Fruit fly (Drosophila melanogaster) whole organism, embryonic: ENCODE data around the gene mRRF1.

ENCODE experiments used
- Antp ChIP-seq: fragments of 200-800 bp; sonication (Bioruptor generic); optimal IDR thresholded peaks from 3 replicates; lab custom pipeline; 2016; ENCODE audit warnings: missing biosample characterization, missing genetic modification characterization
- Bgb ChIP-seq: fragments of 200-800 bp; sonication (Bioruptor generic); IDR thresholded peaks from 2 replicates; pipeline ENCODE4 v1.3.6; 2022; ENCODE audit warnings: missing biosample characterization, missing genetic modification characterization; ENCODE audit not compliant: partially characterized antibody
- CG10147 ChIP-seq: fragments of 200-800 bp; sonication (Bioruptor generic); optimal IDR thresholded peaks from 2 replicates; lab custom pipeline; 2019; ENCODE audit warnings: missing biosample characterization, mild to moderate bottlenecking, missing genetic modification characterization, moderate library complexity
- CG10274 ChIP-seq: fragments of 200-800 bp; sonication (Bioruptor generic); optimal IDR thresholded peaks from 3 replicates; lab custom pipeline; 2017; ENCODE audit warnings: missing biosample characterization, mild to moderate bottlenecking, missing genetic modification characterization
- CG13287 ChIP-seq: fragments of 200-800 bp; sonication (Bioruptor generic); IDR thresholded peaks from 2 replicates; pipeline ENCODE4 v1.3.6; 2022; ENCODE audit warnings: missing biosample characterization, missing genetic modification characterization; ENCODE audit not compliant: partially characterized antibody
- CG14050 ChIP-seq: fragments of 200-800 bp; sonication (Bioruptor generic); IDR thresholded peaks from 3 replicates; pipeline ENCODE4 v1.3.6; 2022; ENCODE audit warnings: missing biosample characterization, missing genetic modification characterization
- CG17359 ChIP-seq: fragments of 200-800 bp; sonication (Bioruptor generic); optimal IDR thresholded peaks from 3 replicates; lab custom pipeline; 2018; ENCODE audit warnings: missing biosample characterization, mild to moderate bottlenecking, missing genetic modification characterization, moderate library complexity
- CG18599 ChIP-seq: fragments of 200-800 bp; sonication (Bioruptor generic); optimal IDR thresholded peaks from 3 replicates; lab custom pipeline; 2017; ENCODE audit warnings: missing biosample characterization, missing genetic modification characterization, mild to moderate bottlenecking, moderate library complexity, missing genetic modification reagents
- CG18619 ChIP-seq: fragments of 200-800 bp; sonication (Bioruptor generic); optimal IDR thresholded peaks from 3 replicates; lab custom pipeline; 2017; ENCODE audit warnings: missing biosample characterization, mild to moderate bottlenecking, missing genetic modification characterization
- CG30431 ChIP-seq: fragments of 200-800 bp; sonication (Bioruptor generic); optimal IDR thresholded peaks from 2 replicates; lab custom pipeline; 2017; ENCODE audit warnings: missing biosample characterization, missing genetic modification characterization
- CG5953 ChIP-seq: fragments of 200-800 bp; sonication (Bioruptor generic); IDR thresholded peaks from 2 replicates; pipeline ENCODE4 v1.3.6; 2022; ENCODE audit warnings: missing biosample characterization, missing genetic modification characterization
- CG7839 ChIP-seq: fragments of 200-800 bp; sonication (Bioruptor generic); optimal IDR thresholded peaks from 3 replicates; lab custom pipeline; 2018; ENCODE audit warnings: missing biosample characterization, mild to moderate bottlenecking, missing genetic modification characterization, moderate library complexity
- CG9797 ChIP-seq: fragments of 200-800 bp; sonication (Bioruptor generic); optimal IDR thresholded peaks from 3 replicates; lab custom pipeline; 2018; ENCODE audit warnings: missing biosample characterization, mild to moderate bottlenecking, missing genetic modification characterization
- CG9932 ChIP-seq: fragments of 200-800 bp; sonication (Bioruptor generic); IDR thresholded peaks from 2 replicates; pipeline ENCODE4 v1.3.6; 2022; ENCODE audit warnings: missing biosample characterization, missing genetic modification characterization
- Dbx ChIP-seq: fragments of 200-800 bp; sonication (Bioruptor generic); IDR thresholded peaks from 3 replicates; pipeline ENCODE4 v1.3.6; 2022; ENCODE audit warnings: missing biosample characterization, missing genetic modification characterization
- Deaf1 ChIP-seq: fragments of 200-800 bp; optimal IDR thresholded peaks from 3 replicates; lab custom pipeline; 2019; ENCODE audit warnings: missing biosample characterization, mild to moderate bottlenecking, missing genetic modification characterization, moderate library complexity
- Dfd ChIP-seq, 2 experiments: fragments of >200 bp; optimal IDR thresholded peaks; 2 replicates each; lab custom pipeline; 2017; ENCODE audit warnings: missing biosample characterization in 2 of 2, missing genetic modification characterization in 2 of 2
- Elba2 ChIP-seq: fragments of 200-800 bp; sonication (Bioruptor generic); optimal IDR thresholded peaks from 3 replicates; lab custom pipeline; 2016; ENCODE audit warnings: missing biosample characterization, missing genetic modification characterization
- H2.0 ChIP-seq: fragments of 200-800 bp; sonication (Bioruptor generic); IDR thresholded peaks from 2 replicates; pipeline ENCODE4 v1.3.6; 2022; ENCODE audit warnings: missing biosample characterization, missing genetic modification characterization
- Hey ChIP-seq: fragments of 200-800 bp; sonication (Bioruptor generic); optimal IDR thresholded peaks from 3 replicates; lab custom pipeline; 2018; ENCODE audit warnings: missing biosample characterization, mild to moderate bottlenecking, missing genetic modification characterization
- Hmx ChIP-seq: fragments of 200-800 bp; sonication (Bioruptor generic); optimal IDR thresholded peaks from 2 replicates; lab custom pipeline; 2016; ENCODE audit warnings: missing biosample characterization, missing genetic modification characterization
- Lhr ChIP-seq: fragments of 200-800 bp; sonication (Bioruptor generic); optimal IDR thresholded peaks from 3 replicates; lab custom pipeline; 2017; ENCODE audit warnings: mild to moderate bottlenecking, missing biosample characterization, missing genetic modification reagents, missing genetic modification characterization
- Nf-YA ChIP-seq: fragments of 200-800 bp; sonication (Bioruptor generic); IDR thresholded peaks from 2 replicates; pipeline ENCODE4 v1.3.6; 2022; ENCODE audit warnings: missing biosample characterization, missing genetic modification characterization
- PHDP ChIP-seq: fragments of 200-800 bp; sonication (Bioruptor generic); optimal IDR thresholded peaks from 3 replicates; lab custom pipeline; 2018; ENCODE audit warnings: missing biosample characterization, mild to moderate bottlenecking, missing genetic modification characterization, moderate library complexity
- Rfx ChIP-seq: fragments of 200-800 bp; sonication (Bioruptor generic); IDR thresholded peaks from 2 replicates; pipeline ENCODE4 v1.3.6; 2022; ENCODE audit warnings: missing biosample characterization, missing genetic modification characterization
- Tbp ChIP-seq: fragments of >200 bp; optimal IDR thresholded peaks from 2 replicates; lab custom pipeline; 2018; ENCODE audit warnings: missing biosample characterization, missing genetic modification characterization
- al ChIP-seq: fragments of 200-800 bp; sonication (Bioruptor generic); IDR thresholded peaks from 2 replicates; pipeline ENCODE4 v1.3.6; 2022; ENCODE audit warnings: missing biosample characterization, missing genetic modification characterization
- cg ChIP-seq: fragments of 200-800 bp; sonication (Bioruptor generic); optimal IDR thresholded peaks from 3 replicates; lab custom pipeline; 2019; ENCODE audit warnings: missing biosample characterization, mild to moderate bottlenecking, missing genetic modification characterization, moderate library complexity
- chn ChIP-seq: fragments of 200-800 bp; sonication (Bioruptor generic); optimal IDR thresholded peaks from 2 replicates; lab custom pipeline; 2016; ENCODE audit warnings: missing biosample characterization, missing genetic modification characterization
- exex ChIP-seq: fragments of 200-800 bp; sonication (Bioruptor generic); optimal IDR thresholded peaks from 4 replicates; lab custom pipeline; 2018; ENCODE audit warnings: missing biosample characterization, mild to moderate bottlenecking, missing genetic modification characterization, moderate library complexity
- fd64A ChIP-seq: fragments of 200-800 bp; sonication (Bioruptor generic); optimal IDR thresholded peaks from 3 replicates; lab custom pipeline; 2018; ENCODE audit warnings: missing biosample characterization, mild to moderate bottlenecking, missing genetic modification characterization
- fru ChIP-seq: fragments of >200 bp; optimal IDR thresholded peaks from 2 replicates; lab custom pipeline; 2017
- grn ChIP-seq: fragments of 200-800 bp; sonication (Bioruptor generic); optimal IDR thresholded peaks from 3 replicates; lab custom pipeline; 2017; ENCODE audit warnings: missing biosample characterization, missing genetic modification characterization
- ham ChIP-seq: fragments of 200-800 bp; sonication (Bioruptor generic); IDR thresholded peaks from 2 replicates; pipeline ENCODE4 v1.3.6; 2022; ENCODE audit warnings: missing biosample characterization, missing genetic modification characterization
- kah ChIP-seq: fragments of 200-800 bp; sonication (Bioruptor generic); optimal IDR thresholded peaks from 2 replicates; lab custom pipeline; 2018; ENCODE audit warnings: missing biosample characterization, mild to moderate bottlenecking, missing genetic modification characterization
- kay ChIP-seq: fragments of 200-800 bp; sonication (Bioruptor generic); optimal IDR thresholded peaks from 2 replicates; lab custom pipeline; 2016; ENCODE audit warnings: missing biosample characterization, missing genetic modification characterization
- mirr ChIP-seq: fragments of 200-800 bp; sonication (Bioruptor generic); optimal IDR thresholded peaks from 3 replicates; lab custom pipeline; 2018; ENCODE audit warnings: missing biosample characterization, mild to moderate bottlenecking, missing genetic modification characterization
- pfk ChIP-seq: fragments of 200-800 bp; sonication (Bioruptor generic); optimal IDR thresholded peaks from 2 replicates; lab custom pipeline; 2018; ENCODE audit warnings: missing biosample characterization, mild to moderate bottlenecking, missing genetic modification characterization, moderate library complexity
- phol ChIP-seq: fragments of 200-800 bp; sonication (Bioruptor generic); optimal IDR thresholded peaks from 3 replicates; lab custom pipeline; 2018; ENCODE audit warnings: missing biosample characterization, mild to moderate bottlenecking, missing genetic modification characterization, moderate library complexity
- pros ChIP-seq: fragments of 200-800 bp; sonication (Bioruptor generic); optimal IDR thresholded peaks from 3 replicates; lab custom pipeline; 2019; ENCODE audit warnings: missing biosample characterization, mild to moderate bottlenecking, missing genetic modification characterization, moderate library complexity
- psq ChIP-seq: fragments of 200-800 bp; sonication (Bioruptor generic); optimal IDR thresholded peaks from 2 replicates; lab custom pipeline; 2017; ENCODE audit warnings: missing biosample characterization, missing genetic modification characterization
- rib ChIP-seq: fragments of 200-800 bp; sonication (Bioruptor generic); IDR thresholded peaks from 2 replicates; pipeline ENCODE4 v1.3.6; 2022; ENCODE audit warnings: missing biosample characterization, missing genetic modification characterization
- salm ChIP-seq: fragments of 200-800 bp; sonication (Bioruptor generic); optimal IDR thresholded peaks from 2 replicates; lab custom pipeline; 2018; ENCODE audit warnings: missing biosample characterization, mild to moderate bottlenecking, missing genetic modification characterization
- sd ChIP-seq: fragments of 200-800 bp; sonication (Bioruptor generic); optimal IDR thresholded peaks from 3 replicates; lab custom pipeline; 2018; ENCODE audit warnings: missing biosample characterization, mild to moderate bottlenecking, missing genetic modification characterization, moderate library complexity
- sug ChIP-seq: fragments of 200-800 bp; optimal IDR thresholded peaks from 2 replicates; lab custom pipeline; 2019; ENCODE audit warnings: missing biosample characterization, mild to moderate bottlenecking, missing genetic modification characterization, moderate library complexity
- tin ChIP-seq: fragments of 200-800 bp; sonication (Bioruptor generic); optimal IDR thresholded peaks from 3 replicates; lab custom pipeline; 2016; ENCODE audit warnings: missing biosample characterization, missing genetic modification characterization
- toy ChIP-seq: fragments of 200-800 bp; sonication (Bioruptor generic); IDR thresholded peaks from 2 replicates; pipeline ENCODE4 v1.3.6; 2022; ENCODE audit warnings: missing biosample characterization, missing genetic modification characterization
- twi ChIP-seq: fragments of 200-800 bp; optimal IDR thresholded peaks from 2 replicates; lab custom pipeline; 2019; ENCODE audit warnings: missing biosample characterization, mild to moderate bottlenecking, missing genetic modification characterization, moderate library complexity
- unpg ChIP-seq: fragments of 200-800 bp; sonication (Bioruptor generic); optimal IDR thresholded peaks from 3 replicates; lab custom pipeline; 2018; ENCODE audit warnings: missing biosample characterization, mild to moderate bottlenecking, missing genetic modification characterization, moderate library complexity
- zfh1 ChIP-seq: fragments of 200-800 bp; sonication (Bioruptor generic); IDR thresholded peaks from 3 replicates; pipeline ENCODE4 v1.3.6; 2022; ENCODE audit warnings: missing biosample characterization, missing genetic modification characterization
- zfh2 ChIP-seq: fragments of 200-800 bp; sonication (Bioruptor generic); optimal IDR thresholded peaks from 2 replicates; lab custom pipeline; 2016; ENCODE audit warnings: missing biosample characterization, missing genetic modification characterization

Gene mRRF1

dm6 chr3L:9349314-9349733, 14.8 kb upstream of the mRRF1 start, which contains the start of gene PGRP-LF (continued):
- TF ChIP-seq Bgb: peak; percentile 25; the same call in 1 of the 2 replicates
- TF ChIP-seq pros (GFP tag; lab: Kevin White, UChicago): peak; percentile 58
- TF ChIP-seq rib (GFP tag; lab: Robert Waterston, UW): no peak
- no peak for TF ChIP-seq CG5953 (GFP tag; lab: Robert Waterston, UW)
- 0 out of 2 replicates have a peak, but pooled peaks have one; percentile 5 for TF ChIP-seq al (GFP tag; lab: Robert Waterston, UW)
- TF ChIP-seq zfh1: no peak
- peak; percentile 42 for TF ChIP-seq CG7839 (tag; lab: Kevin White, UChicago)
- TF ChIP-seq cg (GFP tag; lab: Kevin White, UChicago): peak; percentile 12
- TF ChIP-seq PHDP (tag; lab: Kevin White, UChicago): peak; percentile 48
- no peak for TF ChIP-seq Nf-YA (GFP tag; lab: Robert Waterston, UW)
- no peak for TF ChIP-seq CG10274 (GFP tag; lab: Kevin White, UChicago)
- TF ChIP-seq Elba2: no peak
- TF ChIP-seq pfk: no peak
- TF ChIP-seq tin (GFP tag; lab: Kevin White, UChicago): no peak
- no peak for TF ChIP-seq Tbp
- peak; percentile 2 for TF ChIP-seq CG10147
- peak; percentile 33 for TF ChIP-seq CG18599 (GFP tag; lab: Kevin White, UChicago)
- no peak for TF ChIP-seq Antp (GFP tag; lab: Kevin White, UChicago)
- peak; percentile 41; the same call in 1 of the 3 replicates for TF ChIP-seq Dbx (GFP tag; lab: Robert Waterston, UW)
- TF ChIP-seq ham: no peak
- peak; percentile 37; the same call in 1 of the 2 replicates for TF ChIP-seq CG13287 (GFP tag; lab: Robert Waterston, UW)
- no peak for TF ChIP-seq twi (tag; lab: Kevin White, UChicago)
- TF ChIP-seq Rfx (GFP tag; lab: Robert Waterston, UW): peak; percentile 53
- TF ChIP-seq salm (tag; lab: Kevin White, UChicago): no peak
- TF ChIP-seq kah (GFP tag; lab: Kevin White, UChicago): no peak
- TF ChIP-seq sug: peak; percentile 51
- TF ChIP-seq Hmx (GFP tag; lab: Kevin White, UChicago): no peak
- peak; percentile 36 for TF ChIP-seq kay
- peak; percentile 21 for TF ChIP-seq unpg
- no peak for TF ChIP-seq CG14050 (GFP tag; lab: Robert Waterston, UW)
- no peak for TF ChIP-seq CG9797

dm6 chr3L:9353733-9354132, 10.4 kb upstream of the mRRF1 start, which contains the start of gene CG32040:
Gene CG32040, plus strand, starts transcription at chr3L:9354033.
- TF ChIP-seq Lhr (GFP tag; lab: Kevin White, UChicago) (no peak), CG18619 (GFP tag; lab: Kevin White, UChicago) (no peak), Hey (tag; lab: Kevin White, UChicago) (no peak)

DNA sequence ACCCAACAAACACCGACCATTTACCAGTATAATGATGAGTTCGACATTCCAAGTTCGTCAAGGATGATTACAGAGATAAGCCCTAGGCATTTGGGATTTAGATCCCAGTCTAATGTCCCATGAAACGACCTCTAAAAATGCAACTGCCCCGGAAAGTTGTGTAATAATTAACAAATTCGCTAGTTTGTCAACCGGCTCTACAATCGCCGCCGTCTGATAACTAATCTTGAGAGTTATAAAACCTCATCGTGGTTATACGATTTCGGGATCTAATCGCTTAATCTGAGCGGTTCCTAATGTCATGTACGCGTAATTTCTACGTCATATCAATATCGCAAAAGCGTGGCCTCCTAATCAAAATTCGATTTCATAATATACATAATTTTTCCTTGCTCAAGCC, 8.6 kb upstream of the mRRF1 start:
- TF ChIP-seq mirr (GFP tag; lab: Kevin White, UChicago) (peak; percentile 36), grn (peak; percentile 79), fru (lab: Kevin White, UChicago) (no peak), phol (no peak), CG9932 (GFP tag; lab: Robert Waterston, UW) (no peak), sd (tag; lab: Kevin White, UChicago) (no peak), Dfd (GFP tag; optimal IDR thresholded peaks at IDR 0.05; lab: Kevin White, UChicago) (no peak), toy (GFP tag; lab: Robert Waterston, UW) (no peak), psq (GFP tag; lab: Kevin White, UChicago) (no peak), exex (tag; lab: Kevin White, UChicago) (peak; percentile 98), fd64A (no peak), zfh2 (GFP tag; lab: Kevin White, UChicago) (no peak), pfk (no peak), Deaf1 (tag; lab: Kevin White, UChicago) (no peak), sug (peak; percentile 47), CG17359 (tag; lab: Kevin White, UChicago) (no peak), H2.0 (GFP tag; lab: Robert Waterston, UW) (no peak), chn (GFP tag; lab: Kevin White, UChicago) (no peak), CG30431 (GFP tag; lab: Kevin White, UChicago) (no peak)
